Fruit fly (Drosophila melanogaster) whole organism, embryonic: ENCODE data around the gene Nak.
A peak's percentile ranks its signal among the peaks of the same experiment; 100 is the strongest.

Source experiments
- CG10209 ChIP-seq: fragments of 200-800 bp; sonication (Bioruptor generic); optimal IDR thresholded peaks from 3 replicates; lab custom pipeline; 2017; ENCODE audit warnings: missing biosample characterization, mild to moderate bottlenecking, missing genetic modification characterization, missing genetic modification reagents
- CG10431 ChIP-seq: fragments of 200-800 bp; sonication (Bioruptor generic); optimal IDR thresholded peaks from 3 replicates; lab custom pipeline; 2018; ENCODE audit warnings: missing biosample characterization, mild to moderate bottlenecking, missing genetic modification characterization
- CG10979 ChIP-seq: fragments of 200-800 bp; sonication (Bioruptor generic); optimal IDR thresholded peaks from 2 replicates; lab custom pipeline; 2018; ENCODE audit warnings: missing biosample characterization, mild to moderate bottlenecking, missing genetic modification characterization, moderate library complexity
- CG12391 ChIP-seq: fragments of 200-800 bp; sonication (Bioruptor generic); optimal IDR thresholded peaks from 3 replicates; lab custom pipeline; 2018; ENCODE audit warnings: missing biosample characterization, mild to moderate bottlenecking, missing genetic modification characterization, moderate library complexity
- CG13624 ChIP-seq: fragments of 200-800 bp; sonication (Bioruptor generic); optimal IDR thresholded peaks from 2 replicates; lab custom pipeline; 2016; ENCODE audit warnings: missing biosample characterization, missing genetic modification characterization
- CG13775 ChIP-seq: fragments of 200-800 bp; sonication (Bioruptor generic); optimal IDR thresholded peaks from 3 replicates; lab custom pipeline; 2017; ENCODE audit warnings: missing biosample characterization, mild to moderate bottlenecking, missing genetic modification characterization
- CG1603 ChIP-seq: fragments of 200-800 bp; sonication (Bioruptor generic); optimal IDR thresholded peaks from 2 replicates; lab custom pipeline; 2019; ENCODE audit warnings: missing biosample characterization, mild to moderate bottlenecking, missing genetic modification characterization, moderate library complexity
- CG18476 ChIP-seq: fragments of 200-800 bp; sonication (Bioruptor generic); optimal IDR thresholded peaks from 2 replicates; lab custom pipeline; 2016; ENCODE audit warnings: missing biosample characterization, mild to moderate bottlenecking, missing genetic modification characterization
- CG2120 ChIP-seq: fragments of 200-800 bp; sonication (Bioruptor generic); optimal IDR thresholded peaks from 3 replicates; lab custom pipeline; 2016; ENCODE audit warnings: missing biosample characterization, missing genetic modification characterization
- CG31224 ChIP-seq: fragments of 200-800 bp; sonication (Bioruptor generic); IDR thresholded peaks from 2 replicates; pipeline ENCODE4 v1.3.6; 2022; ENCODE audit warnings: missing biosample characterization, missing genetic modification characterization
- CG34422 ChIP-seq: fragments of 200-800 bp; sonication (Bioruptor generic); IDR thresholded peaks from 3 replicates; pipeline ENCODE4 v1.3.6; 2022; ENCODE audit warnings: missing biosample characterization, missing genetic modification characterization
- CG4617 ChIP-seq: fragments of 200-800 bp; sonication (Bioruptor generic); optimal IDR thresholded peaks from 3 replicates; lab custom pipeline; 2016; ENCODE audit warnings: missing biosample characterization, missing genetic modification characterization, borderline replicate concordance
- CG4854 ChIP-seq: fragments of 200-800 bp; sonication (Bioruptor generic); optimal IDR thresholded peaks from 2 replicates; lab custom pipeline; 2016; ENCODE audit warnings: missing biosample characterization, missing genetic modification characterization, inconsistent platforms
- CG5180 ChIP-seq: fragments of 200-800 bp; sonication (Bioruptor generic); optimal IDR thresholded peaks from 3 replicates; lab custom pipeline; 2017; ENCODE audit warnings: missing biosample characterization, missing genetic modification characterization, mild to moderate bottlenecking, moderate library complexity, missing genetic modification reagents
- CG5953 ChIP-seq: fragments of 200-800 bp; sonication (Bioruptor generic); IDR thresholded peaks from 2 replicates; pipeline ENCODE4 v1.3.6; 2022; ENCODE audit warnings: missing biosample characterization, missing genetic modification characterization
- CG7372 ChIP-seq: fragments of 200-800 bp; sonication (Bioruptor generic); IDR thresholded peaks from 2 replicates; pipeline ENCODE4 v1.3.6; 2022; ENCODE audit warnings: missing biosample characterization, missing genetic modification characterization
- CG9609 ChIP-seq: fragments of 200-800 bp; sonication (Bioruptor generic); optimal IDR thresholded peaks from 3 replicates; lab custom pipeline; 2016; ENCODE audit warnings: missing biosample characterization, missing genetic modification characterization
- Dp ChIP-seq: fragments of 200-800 bp; sonication (Bioruptor generic); optimal IDR thresholded peaks from 2 replicates; lab custom pipeline; 2018; ENCODE audit warnings: missing biosample characterization, mild to moderate bottlenecking, missing genetic modification characterization, moderate library complexity
- Ets65A ChIP-seq: fragments of 200-800 bp; sonication (Bioruptor generic); peaks from one replicate; lab custom pipeline; 2016; ENCODE audit warnings: missing biosample characterization, missing genetic modification characterization
- Ets97D ChIP-seq: fragments of 200-800 bp; sonication (Bioruptor generic); optimal IDR thresholded peaks from 3 replicates; lab custom pipeline; 2016; ENCODE audit warnings: missing biosample characterization, missing genetic modification characterization
- HLH4C ChIP-seq: fragments of 200-800 bp; sonication (Bioruptor generic); IDR thresholded peaks from 3 replicates; pipeline ENCODE4 v1.3.6; 2022; ENCODE audit warnings: missing biosample characterization, missing genetic modification characterization; ENCODE audit not compliant: partially characterized antibody
- Hand ChIP-seq: fragments of 200-800 bp; sonication (Bioruptor generic); optimal IDR thresholded peaks from 2 replicates; lab custom pipeline; 2017; ENCODE audit warnings: mild to moderate bottlenecking, missing biosample characterization, missing genetic modification reagents, missing genetic modification characterization
- Hey ChIP-seq: fragments of 200-800 bp; sonication (Bioruptor generic); optimal IDR thresholded peaks from 3 replicates; lab custom pipeline; 2018; ENCODE audit warnings: missing biosample characterization, mild to moderate bottlenecking, missing genetic modification characterization
- HmgZ ChIP-seq: fragments of 200-800 bp; sonication (Bioruptor generic); optimal IDR thresholded peaks from 2 replicates; lab custom pipeline; 2018; ENCODE audit warnings: missing biosample characterization, mild to moderate bottlenecking, missing genetic modification characterization
- Hmx ChIP-seq: fragments of 200-800 bp; sonication (Bioruptor generic); optimal IDR thresholded peaks from 2 replicates; lab custom pipeline; 2016; ENCODE audit warnings: missing biosample characterization, missing genetic modification characterization
- NC2β ChIP-seq: fragments of 200-800 bp; sonication (Bioruptor generic); optimal IDR thresholded peaks from 2 replicates; lab custom pipeline; 2016; ENCODE audit warnings: missing biosample characterization, missing genetic modification characterization
- Oaz ChIP-seq: fragments of 200-800 bp; sonication (Bioruptor generic); IDR thresholded peaks from 2 replicates; pipeline ENCODE4 v1.3.6; 2022; ENCODE audit warnings: missing biosample characterization, missing genetic modification characterization
- Ptx1 ChIP-seq: fragments of 200-800 bp; sonication (Bioruptor generic); IDR thresholded peaks from 2 replicates; pipeline ENCODE4 v1.3.6; 2022; ENCODE audit warnings: missing biosample characterization, missing genetic modification characterization
- Rx ChIP-seq: fragments of 200-800 bp; sonication (Bioruptor generic); IDR thresholded peaks from 2 replicates; pipeline ENCODE4 v1.3.6; 2022; ENCODE audit warnings: missing biosample characterization, missing genetic modification characterization
- TFAM ChIP-seq: fragments of 200-800 bp; sonication (Bioruptor generic); optimal IDR thresholded peaks from 2 replicates; lab custom pipeline; 2017; ENCODE audit warnings: missing biosample characterization, missing genetic modification characterization, inconsistent platforms
- abd-A ChIP-seq: fragments of 200-800 bp; sonication (Bioruptor generic); optimal IDR thresholded peaks from 3 replicates; lab custom pipeline; 2019; ENCODE audit warnings: missing biosample characterization, mild to moderate bottlenecking, missing genetic modification characterization, moderate library complexity
- bab2 ChIP-seq: fragments of 200-800 bp; sonication (Bioruptor generic); optimal IDR thresholded peaks from 2 replicates; lab custom pipeline; 2016; ENCODE audit warnings: missing biosample characterization, missing genetic modification characterization
- cad ChIP-seq: fragments of >200 bp; optimal IDR thresholded peaks from 2 replicates; lab custom pipeline; 2017; ENCODE audit warnings: missing biosample characterization, missing genetic modification characterization
- caup ChIP-seq: fragments of 200-800 bp; sonication (Bioruptor generic); optimal IDR thresholded peaks from 3 replicates; lab custom pipeline; 2017; ENCODE audit warnings: missing biosample characterization, mild to moderate bottlenecking, missing genetic modification characterization, moderate library complexity; ENCODE audit not compliant: severe bottlenecking
- chm ChIP-seq: fragments of 200-800 bp; sonication (Bioruptor generic); IDR thresholded peaks from 2 replicates; pipeline ENCODE4 v1.3.6; 2022; ENCODE audit warnings: missing biosample characterization, missing genetic modification characterization
- dan ChIP-seq: fragments of 200-800 bp; sonication (Bioruptor generic); IDR thresholded peaks from 2 replicates; pipeline ENCODE4 v1.3.6; 2022; ENCODE audit warnings: missing biosample characterization, missing genetic modification characterization
- danr ChIP-seq: fragments of 200-800 bp; sonication (Bioruptor generic); IDR thresholded peaks from 2 replicates; pipeline ENCODE4 v1.3.6; 2022; ENCODE audit warnings: missing biosample characterization, missing genetic modification characterization
- grau ChIP-seq: fragments of 200-800 bp; optimal IDR thresholded peaks from 3 replicates; lab custom pipeline; 2019; ENCODE audit warnings: missing biosample characterization, mild to moderate bottlenecking, missing genetic modification characterization, moderate library complexity
- gt ChIP-seq: fragments of 200-800 bp; sonication (Bioruptor generic); IDR thresholded peaks from 2 replicates; pipeline ENCODE4 v1.3.6; 2022; ENCODE audit warnings: missing biosample characterization, missing genetic modification characterization
- jumu ChIP-seq: fragments of 200-800 bp; sonication (Bioruptor generic); optimal IDR thresholded peaks from 3 replicates; lab custom pipeline; 2016; ENCODE audit warnings: missing biosample characterization, missing genetic modification characterization
- lmd ChIP-seq: fragments of 200-800 bp; sonication (Bioruptor generic); IDR thresholded peaks from 2 replicates; pipeline ENCODE4 v1.3.6; 2022; ENCODE audit warnings: missing biosample characterization, missing genetic modification characterization
- mld ChIP-seq: fragments of 200-800 bp; sonication (Bioruptor generic); IDR thresholded peaks from 3 replicates; pipeline ENCODE4 v1.3.6; 2022; ENCODE audit warnings: missing biosample characterization, missing genetic modification characterization; ENCODE audit not compliant: partially characterized antibody
- nerfin-1 ChIP-seq: fragments of 200-800 bp; sonication (Bioruptor generic); optimal IDR thresholded peaks from 3 replicates; lab custom pipeline; 2019; ENCODE audit warnings: missing biosample characterization, mild to moderate bottlenecking, missing genetic modification characterization, moderate library complexity
- nerfin-2 ChIP-seq: fragments of 200-800 bp; sonication (Bioruptor generic); IDR thresholded peaks from 2 replicates; pipeline ENCODE4 v1.3.6; 2022; ENCODE audit warnings: missing biosample characterization, missing genetic modification characterization; ENCODE audit not compliant: partially characterized antibody
- pros ChIP-seq: fragments of 200-800 bp; sonication (Bioruptor generic); optimal IDR thresholded peaks from 3 replicates; lab custom pipeline; 2019; ENCODE audit warnings: missing biosample characterization, mild to moderate bottlenecking, missing genetic modification characterization, moderate library complexity
- repo ChIP-seq: fragments of 200-800 bp; sonication (Bioruptor generic); optimal IDR thresholded peaks from 2 replicates; lab custom pipeline; 2016; ENCODE audit warnings: missing biosample characterization, missing genetic modification characterization
- sisA ChIP-seq: fragments of 200-800 bp; sonication (Bioruptor generic); IDR thresholded peaks from 2 replicates; pipeline ENCODE4 v1.3.6; 2022; ENCODE audit warnings: missing biosample characterization, missing genetic modification characterization
- stc ChIP-seq: fragments of 200-800 bp; sonication (Bioruptor generic); IDR thresholded peaks from 2 replicates; pipeline ENCODE4 v1.3.6; 2022; ENCODE audit warnings: missing biosample characterization, missing genetic modification characterization
- tap ChIP-seq: fragments of 200-800 bp; optimal IDR thresholded peaks from 3 replicates; lab custom pipeline; 2019; ENCODE audit warnings: missing biosample characterization, mild to moderate bottlenecking, missing genetic modification characterization, moderate library complexity
- twi ChIP-seq: fragments of 200-800 bp; optimal IDR thresholded peaks from 2 replicates; lab custom pipeline; 2019; ENCODE audit warnings: missing biosample characterization, mild to moderate bottlenecking, missing genetic modification characterization, moderate library complexity
- wor ChIP-seq: fragments of 200-800 bp; sonication (Bioruptor generic); IDR thresholded peaks from 2 replicates; pipeline ENCODE4 v1.3.6; 2022; ENCODE audit warnings: missing biosample characterization, missing genetic modification characterization

Gene Nak

dm6 chr2L:18966214-18966556, 2.4 kb downstream of the Nak start (continued):
- TF ChIP-seq CG31224 (peak; percentile 92), CG5180 (GFP tag; lab: Kevin White, UChicago) (no peak), Hmx (GFP tag; lab: Kevin White, UChicago) (no peak), nerfin-2 (no peak), cad (no peak), CG4854 (GFP tag; lab: Kevin White, UChicago) (peak; percentile 45), Dp (GFP tag; lab: Kevin White, UChicago) (no peak), NC2β (GFP tag; lab: Kevin White, UChicago) (peak; percentile 19), CG2120 (peak; percentile 86), nerfin-1 (peak; percentile 0), Ets65A (GFP tag; lab: Kevin White, UChicago) (peak; percentile 89), dan (GFP tag; lab: Robert Waterston, UW) (peak; percentile 49), CG10209 (GFP tag; lab: Kevin White, UChicago) (peak; percentile 68), danr (GFP tag; lab: Robert Waterston, UW) (peak; percentile 74; the same call in 1 of the 2 replicates), twi (no peak), mld (GFP tag; lab: Robert Waterston, UW) (no peak), gt (GFP tag; lab: Robert Waterston, UW) (no peak), Oaz (peak; percentile 82), CG5953 (GFP tag; lab: Robert Waterston, UW) (peak; percentile 24; the same call in 1 of the 2 replicates), lmd (peak; percentile 94), CG10979 (tag; lab: Kevin White, UChicago) (peak; percentile 56), Rx (peak; percentile 68; the same call in 1 of the 2 replicates), CG13775 (peak; percentile 55), CG13624 (GFP tag; lab: Kevin White, UChicago) (peak; percentile 33), pros (no peak), HLH4C (no peak), chm (GFP tag; lab: Robert Waterston, UW) (peak; percentile 68; the same call in 1 of the 2 replicates), bab2 (GFP tag; lab: Kevin White, UChicago) (peak; percentile 4), sisA (GFP tag; lab: Robert Waterston, UW) (peak; percentile 75), tap (tag; lab: Kevin White, UChicago) (peak; percentile 73), CG9609 (peak; percentile 15), CG18476 (peak; percentile 67), stc (peak; percentile 81), grau (tag; lab: Kevin White, UChicago) (peak; percentile 88), Ets97D (GFP tag; lab: Kevin White, UChicago) (peak; percentile 14), CG7372 (peak; percentile 91), Hey (tag; lab: Kevin White, UChicago) (no peak), Hand (GFP tag; lab: Kevin White, UChicago) (peak; percentile 63), CG34422 (GFP tag; lab: Robert Waterston, UW) (peak; percentile 89), CG1603 (tag; lab: Kevin White, UChicago) (no peak), abd-A (tag; lab: Kevin White, UChicago) (no peak), TFAM (GFP tag; lab: Kevin White, UChicago) (no peak), repo (GFP tag; lab: Kevin White, UChicago) (no peak), caup (GFP tag; lab: Kevin White, UChicago) (peak; percentile 81), CG10431 (GFP tag; lab: Kevin White, UChicago) (no peak), Ptx1 (GFP tag; lab: Robert Waterston, UW) (peak; percentile 92), CG4617 (peak; percentile 34), CG12391 (tag; lab: Kevin White, UChicago) (peak; percentile 67), jumu (GFP tag; lab: Kevin White, UChicago) (no peak), wor (peak; percentile 61), HmgZ (tag; lab: Kevin White, UChicago) (peak; percentile 69)
